Fruit fly (Drosophila melanogaster) whole organism, adult: ENCODE data around the gene CG8958.

ENCODE experiments used
- CG11617 ChIP-seq: fragments of 200-800 bp; sonication (Bioruptor generic); optimal IDR thresholded peaks from 2 replicates; lab custom pipeline; 2017; ENCODE audit warnings: mild to moderate bottlenecking, missing biosample characterization, missing genetic modification reagents, missing genetic modification characterization
- CG12768 ChIP-seq: fragments of 200-800 bp; sonication (Bioruptor generic); optimal IDR thresholded peaks from 2 replicates; lab custom pipeline; 2017; ENCODE audit warnings: missing biosample characterization, missing genetic modification characterization, mild to moderate bottlenecking, moderate library complexity, missing genetic modification reagents
- CG14711 ChIP-seq: fragments of 200-800 bp; sonication (Bioruptor generic); optimal IDR thresholded peaks from 2 replicates; lab custom pipeline; 2018; ENCODE audit warnings: missing biosample characterization, mild to moderate bottlenecking, missing genetic modification characterization, moderate library complexity
- CG1620 ChIP-seq: fragments of 200-800 bp; sonication (Bioruptor generic); optimal IDR thresholded peaks from 2 replicates; lab custom pipeline; 2016; ENCODE audit warnings: missing biosample characterization, missing genetic modification characterization
- CG33017 ChIP-seq: fragments of 200-800 bp; sonication (Bioruptor generic); optimal IDR thresholded peaks from 2 replicates; lab custom pipeline; 2018; ENCODE audit warnings: missing biosample characterization, mild to moderate bottlenecking, missing genetic modification characterization, moderate library complexity
- CG5204 ChIP-seq: fragments of 200-800 bp; sonication (Bioruptor generic); optimal IDR thresholded peaks from 2 replicates; lab custom pipeline; 2016; ENCODE audit warnings: missing biosample characterization, missing genetic modification characterization
- CG7045 ChIP-seq: fragments of 200-800 bp; sonication (Bioruptor generic); optimal IDR thresholded peaks from 2 replicates; lab custom pipeline; 2017; ENCODE audit warnings: missing biosample characterization, mild to moderate bottlenecking, missing genetic modification characterization
- CG7101 ChIP-seq: fragments of 200-800 bp; sonication (Bioruptor generic); optimal IDR thresholded peaks from 2 replicates; lab custom pipeline; 2018; ENCODE audit warnings: missing biosample characterization, mild to moderate bottlenecking, missing genetic modification characterization, moderate library complexity
- Clk ChIP-seq: fragments of 200-800 bp; sonication (Bioruptor generic); optimal IDR thresholded peaks from 2 replicates; lab custom pipeline; 2017; ENCODE audit warnings: missing biosample characterization, missing genetic modification characterization
- Crg-1 ChIP-seq: fragments of 200-800 bp; sonication (Bioruptor generic); optimal IDR thresholded peaks from 2 replicates; lab custom pipeline; 2016; ENCODE audit warnings: missing biosample characterization, missing genetic modification characterization
- Hr96 ChIP-seq: fragments of 200-800 bp; sonication (Bioruptor generic); optimal IDR thresholded peaks from 2 replicates; lab custom pipeline; 2016; ENCODE audit warnings: missing biosample characterization, missing genetic modification characterization
- Mnt ChIP-seq: fragments of 200-800 bp; sonication (Bioruptor generic); optimal IDR thresholded peaks from 2 replicates; lab custom pipeline; 2016; ENCODE audit warnings: missing biosample characterization, mild to moderate bottlenecking, missing genetic modification characterization
- bab1 ChIP-seq: fragments of 200-800 bp; sonication (Bioruptor generic); optimal IDR thresholded peaks from 3 replicates; lab custom pipeline; 2019; ENCODE audit warnings: missing biosample characterization, mild to moderate bottlenecking, missing genetic modification characterization, moderate library complexity
- cic ChIP-seq: fragments of 200-800 bp; sonication (Bioruptor generic); optimal IDR thresholded peaks from 2 replicates; lab custom pipeline; 2017; ENCODE audit warnings: missing biosample characterization, mild to moderate bottlenecking, missing genetic modification characterization, moderate library complexity
- cnc ChIP-seq, 2 experiments: fragments of >200 bp; optimal IDR thresholded peaks; 2 replicates each; lab custom pipeline; 2017
- kay ChIP-seq: fragments of 200-800 bp; sonication (Bioruptor generic); peaks from one replicate; lab custom pipeline; 2016; ENCODE audit warnings: missing biosample characterization, missing genetic modification characterization, borderline replicate concordance
- ovo ChIP-seq: fragments of 200-800 bp; sonication (Bioruptor generic); optimal IDR thresholded peaks from 2 replicates; lab custom pipeline; 2016; ENCODE audit warnings: missing biosample characterization, missing genetic modification characterization
- pad ChIP-seq: fragments of 200-800 bp; sonication (Bioruptor generic); optimal IDR thresholded peaks from 3 replicates; lab custom pipeline; 2017; ENCODE audit warnings: missing biosample characterization, missing genetic modification characterization, mild to moderate bottlenecking, moderate library complexity, missing genetic modification reagents
- tj ChIP-seq: fragments of 200-800 bp; sonication (Bioruptor generic); optimal IDR thresholded peaks from 3 replicates; lab custom pipeline; 2017; ENCODE audit warnings: missing biosample characterization, mild to moderate bottlenecking, missing genetic modification characterization, moderate library complexity
- toe ChIP-seq: fragments of 200-800 bp; sonication (Bioruptor generic); optimal IDR thresholded peaks from 2 replicates; lab custom pipeline; 2016; ENCODE audit warnings: missing biosample characterization, missing genetic modification characterization

The CG8958 gene

dm6 chrX:16087496-16087895 lies 4.5 kb downstream of the CG8958 start:
- TF ChIP-seq CG12768 (GFP tag; lab: Kevin White, UChicago) = no peak
- no peak for TF ChIP-seq Hr96 (GFP tag; lab: Kevin White, UChicago)
- no peak for TF ChIP-seq cnc (optimal IDR thresholded peaks at IDR 0.05; lab: Kevin White, UChicago)
- TF ChIP-seq Crg-1 (GFP tag; lab: Kevin White, UChicago) = no peak
- no peak for TF ChIP-seq Mnt
- no peak for TF ChIP-seq tj (GFP tag; lab: Kevin White, UChicago)
- TF ChIP-seq CG7045 (GFP tag; lab: Kevin White, UChicago) = no peak

dm6 chrX:16088279-16088678 lies 5.2 kb downstream of the CG8958 start:
- TF ChIP-seq CG33017 (tag; lab: Kevin White, UChicago) (no peak), CG7045 (GFP tag; lab: Kevin White, UChicago) (no peak), Mnt (no peak), CG14711 (tag; lab: Kevin White, UChicago) (no peak), kay (GFP tag; lab: Kevin White, UChicago) (no peak), CG7101 (tag; lab: Kevin White, UChicago) (no peak), Hr96 (GFP tag; lab: Kevin White, UChicago) (no peak), CG1620 (GFP tag; lab: Kevin White, UChicago) (no peak)

- TF ChIP-seq CG11617 (GFP tag; lab: Kevin White, UChicago) (no peak), CG5204 (GFP tag; lab: Kevin White, UChicago) (no peak), cnc (optimal IDR thresholded peaks at IDR 0.05; lab: Kevin White, UChicago) (no peak), CG33017 (tag; lab: Kevin White, UChicago) (no peak), CG7045 (GFP tag; lab: Kevin White, UChicago) (no peak), CG7101 (tag; lab: Kevin White, UChicago) (no peak), Hr96 (GFP tag; lab: Kevin White, UChicago) (no peak), bab1 (GFP tag; lab: Kevin White, UChicago) (no peak), toe (GFP tag; lab: Kevin White, UChicago) (no peak), CG1620 (GFP tag; lab: Kevin White, UChicago) (no peak), tj (GFP tag; lab: Kevin White, UChicago) (peak; percentile 31), CG14711 (tag; lab: Kevin White, UChicago) (no peak), Crg-1 (GFP tag; lab: Kevin White, UChicago) (no peak), ovo (peak; percentile 24), CG12768 (GFP tag; lab: Kevin White, UChicago) (no peak), kay (GFP tag; lab: Kevin White, UChicago) (no peak), Clk (GFP tag; lab: Kevin White, UChicago) (no peak), Mnt (peak; percentile 9), pad (GFP tag; lab: Kevin White, UChicago) (peak; percentile 93), cic (GFP tag; lab: Kevin White, UChicago) (no peak)
Measured at dm6 chrX:16089012-16089963, 6.3 kb downstream of the CG8958 start.

dm6 chrX:16090179-16091144 lies 7.4 kb downstream of the CG8958 start:
- TF ChIP-seq kay (GFP tag; lab: Kevin White, UChicago) = peak; percentile 95
- peak; percentile 95 for TF ChIP-seq CG5204 (GFP tag; lab: Kevin White, UChicago)
- peak; percentile 93 for TF ChIP-seq toe (GFP tag; lab: Kevin White, UChicago)
- TF ChIP-seq CG11617 (GFP tag; lab: Kevin White, UChicago) = peak; percentile 84
- TF ChIP-seq CG7101 (tag; lab: Kevin White, UChicago) = peak; percentile 98
- TF ChIP-seq bab1 (GFP tag; lab: Kevin White, UChicago) = peak; percentile 96
- peak; percentile 97 for TF ChIP-seq Hr96 (GFP tag; lab: Kevin White, UChicago)
- peak; percentile 89 for TF ChIP-seq Crg-1 (GFP tag; lab: Kevin White, UChicago)
- peak; percentile 95 for TF ChIP-seq CG1620 (GFP tag; lab: Kevin White, UChicago)
- TF ChIP-seq tj (GFP tag; lab: Kevin White, UChicago) = peak; percentile 73
- no peak for TF ChIP-seq cic (GFP tag; lab: Kevin White, UChicago)
- peak; percentile 96 for TF ChIP-seq CG33017 (tag; lab: Kevin White, UChicago)
- peak; percentile 94 for TF ChIP-seq CG12768 (GFP tag; lab: Kevin White, UChicago)
- peak; percentile 19 for TF ChIP-seq ovo
- TF ChIP-seq cnc (optimal IDR thresholded peaks at IDR 0.05; lab: Kevin White, UChicago) = no peak
- TF ChIP-seq CG7045 (GFP tag; lab: Kevin White, UChicago) = peak; percentile 96
- peak; percentile 93 for TF ChIP-seq Clk (GFP tag; lab: Kevin White, UChicago)
- TF ChIP-seq Mnt = peak; percentile 87
- TF ChIP-seq pad (GFP tag; lab: Kevin White, UChicago) = peak; percentile 86
- TF ChIP-seq CG14711 (tag; lab: Kevin White, UChicago) = peak; percentile 94
